Worm (Caenorhabditis elegans): ENCODE data around the gene B0507.5.

DNA sequence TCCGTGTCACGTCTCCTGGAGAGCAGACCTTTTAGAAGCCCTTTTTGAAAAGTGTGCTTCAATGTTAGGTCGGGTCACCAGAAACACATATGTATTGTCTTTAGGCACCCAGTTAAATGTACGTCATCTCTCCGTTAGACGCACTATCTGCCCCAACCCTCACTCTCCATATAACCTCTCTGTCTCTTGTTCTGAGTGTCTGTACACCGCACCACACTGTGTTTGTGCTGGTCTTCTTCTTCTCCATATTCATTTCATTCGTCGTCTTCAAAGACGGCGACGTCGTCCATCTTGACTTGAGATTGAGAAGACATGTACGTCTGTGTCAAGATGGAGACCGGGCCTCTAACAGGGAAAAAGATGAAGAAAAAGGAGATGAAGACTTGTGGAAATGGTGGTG is 28.6 kb downstream of the B0507.5 start:
- no peak for TF ChIP-seq lsy-2 (tag; optimal IDR thresholded peaks at IDR 0.05)
- no peak for TF ChIP-seq nhr-77 (tag; optimal IDR thresholded peaks at IDR 0.05)
- TF ChIP-seq skn-1 (tag; optimal IDR thresholded peaks at IDR 0.05) = no peak
- TF ChIP-seq egl-27 (tag; optimal IDR thresholded peaks at IDR 0.05) = no peak
- no peak for TF ChIP-seq nhr-12 (tag; optimal IDR thresholded peaks at IDR 0.05)
- TF ChIP-seq fos-1 (tag; optimal IDR thresholded peaks at IDR 0.05) = peak; percentile 6
- no peak for TF ChIP-seq peb-1 (tag; optimal IDR thresholded peaks at IDR 0.05)
- TF ChIP-seq nhr-237 (tag; optimal IDR thresholded peaks at IDR 0.05) = no peak
- no peak for TF ChIP-seq nhr-11 (tag; optimal IDR thresholded peaks at IDR 0.05)
- no peak for TF ChIP-seq ceh-82 (tag; optimal IDR thresholded peaks at IDR 0.05)
- no peak for TF ChIP-seq R02D3.7 (tag; optimal IDR thresholded peaks at IDR 0.05)
- TF ChIP-seq elt-1 (tag; optimal IDR thresholded peaks at IDR 0.05) = no peak

Data from whole organism, L2 larva.